Worm (Caenorhabditis elegans) whole organism, L2 larva: Measurements from ENCODE around the gene srsx-31.

Experiments used
- aly-2 ChIP-seq: fragments of 150-350 bp; optimal IDR thresholded peaks from 2 replicates; lab custom pipeline; 2014; ENCODE audit warnings: missing biosample characterization, missing genetic modification characterization
- lin-39 ChIP-seq: fragments of 150-350 bp; optimal IDR thresholded peaks from 2 replicates; lab custom pipeline; 2014; ENCODE audit warnings: missing biosample characterization, missing genetic modification reagents, missing genetic modification characterization
- mab-5 ChIP-seq: fragments of 150-350 bp; optimal IDR thresholded peaks from 2 replicates; lab custom pipeline; 2014; ENCODE audit warnings: missing biosample characterization, missing genetic modification characterization
- nhr-11 ChIP-seq: fragments of 150-350 bp; optimal IDR thresholded peaks from 2 replicates; lab custom pipeline; 2014; ENCODE audit warnings: missing biosample characterization, missing genetic modification characterization
- unc-55 ChIP-seq: fragments of 150-350 bp; sonication (generic microtip); optimal IDR thresholded peaks from 3 replicates; lab custom pipeline; 2014; ENCODE audit warnings: missing biosample characterization, missing genetic modification reagents, missing genetic modification characterization
- ztf-11 ChIP-seq: sonication (generic microtip); optimal IDR thresholded peaks from 2 replicates; lab custom pipeline; 2017; ENCODE audit warnings: missing biosample characterization, missing genetic modification characterization

DNA sequence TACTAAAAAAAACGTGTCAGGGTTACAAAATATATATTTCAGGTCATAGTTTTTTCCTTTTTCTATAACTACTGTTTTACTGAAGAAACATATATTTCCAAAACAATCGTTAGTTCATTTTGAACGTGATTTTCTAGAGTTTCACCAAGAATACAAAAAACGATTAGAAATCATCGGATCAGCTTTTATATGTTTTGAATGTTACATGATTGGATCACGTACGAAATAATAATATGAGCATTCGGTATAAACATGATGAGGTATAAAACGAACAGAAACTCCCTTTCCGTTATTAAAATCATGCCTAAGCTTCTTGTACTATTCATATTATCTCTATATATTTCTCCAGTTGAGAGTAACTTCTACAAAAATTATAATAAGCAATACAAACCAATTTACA lies 18.0 kb upstream of the srsx-31 start, which contains the start of gene clec-223:
- TF ChIP-seq aly-2 (tag; lab: Kevin White, UChicago) = no peak
- TF ChIP-seq mab-5 = no peak
- TF ChIP-seq nhr-11 (tag; lab: Kevin White, UChicago) = no peak
- TF ChIP-seq ztf-11 (tag; lab: Kevin White, UChicago) = no peak
- no peak for TF ChIP-seq lin-39 (tag; lab: Kevin White, UChicago)
- no peak for TF ChIP-seq unc-55 (GFP tag; lab: Kevin White, UChicago)
